Worm (Caenorhabditis elegans) whole organism, L2 larva: ENCODE data around the gene T12B3.3.

Source experiments
- C34F6.9 ChIP-seq: fragments of 150-350 bp; optimal IDR thresholded peaks from 2 replicates; lab custom pipeline; 2014; ENCODE audit warnings: missing biosample characterization, missing genetic modification characterization
- F13H6.1 ChIP-seq: sonication (generic microtip); optimal IDR thresholded peaks from 2 replicates; lab custom pipeline; 2016; ENCODE audit warnings: missing genetic modification characterization, missing compliant biosample characterization
- R02D3.7 ChIP-seq: fragments of 150-350 bp; optimal IDR thresholded peaks from 2 replicates; lab custom pipeline; 2014; ENCODE audit warnings: missing biosample characterization, missing genetic modification characterization
- Y55F3AM.14 ChIP-seq: fragments of 200-800 bp; sonication (Bioruptor generic); optimal IDR thresholded peaks from 2 replicates; lab custom pipeline; 2018; ENCODE audit warnings: mild to moderate bottlenecking, missing genetic modification characterization, missing compliant biosample characterization
- ZK546.5 ChIP-seq: sonication (generic microtip); optimal IDR thresholded peaks from 2 replicates; lab custom pipeline; 2017; ENCODE audit warnings: missing biosample characterization, missing genetic modification characterization
- alr-1 ChIP-seq: fragments of 150-350 bp; optimal IDR thresholded peaks from 2 replicates; lab custom pipeline; 2014; ENCODE audit warnings: missing biosample characterization, missing genetic modification characterization
- aly-2 ChIP-seq: fragments of 150-350 bp; optimal IDR thresholded peaks from 2 replicates; lab custom pipeline; 2014; ENCODE audit warnings: missing biosample characterization, missing genetic modification characterization
- ama-1 ChIP-seq: fragments of 150-350 bp; optimal IDR thresholded peaks from 2 replicates; lab custom pipeline; 2018; ENCODE audit warnings: inconsistent platforms
- blmp-1 ChIP-seq: sonication (generic microtip); optimal IDR thresholded peaks from 2 replicates; lab custom pipeline; 2017; ENCODE audit warnings: missing genetic modification characterization, mild to moderate bottlenecking, missing compliant biosample characterization, antibody characterized with exemption, moderate library complexity; ENCODE audit not compliant: insufficient read depth
- ceh-16 ChIP-seq: fragments of 150-350 bp; optimal IDR thresholded peaks from 2 replicates; lab custom pipeline; 2014; ENCODE audit warnings: missing biosample characterization, missing genetic modification characterization
- ceh-82 ChIP-seq: fragments of 150-350 bp; optimal IDR thresholded peaks from 2 replicates; lab custom pipeline; 2014; ENCODE audit warnings: missing biosample characterization, missing genetic modification characterization
- crh-2 ChIP-seq: sonication (generic microtip); optimal IDR thresholded peaks from 2 replicates; lab custom pipeline; 2017; ENCODE audit warnings: missing biosample characterization, missing genetic modification characterization
- dmd-4 ChIP-seq: sonication (generic microtip); optimal IDR thresholded peaks from 2 replicates; lab custom pipeline; 2017; ENCODE audit warnings: missing biosample characterization, missing genetic modification characterization
- egl-27 ChIP-seq: sonication (generic microtip); optimal IDR thresholded peaks from 3 replicates; lab custom pipeline; 2017; ENCODE audit warnings: missing biosample characterization, missing genetic modification reagents, missing genetic modification characterization
- elt-1 ChIP-seq: fragments of 150-350 bp; optimal IDR thresholded peaks from 2 replicates; lab custom pipeline; 2014; ENCODE audit warnings: missing biosample characterization, missing genetic modification characterization
- elt-3 ChIP-seq: sonication (generic microtip); optimal IDR thresholded peaks from 2 replicates; lab custom pipeline; 2017; ENCODE audit warnings: missing biosample characterization, missing genetic modification characterization
- fos-1 ChIP-seq: fragments of 150-350 bp; optimal IDR thresholded peaks from 2 replicates; lab custom pipeline; 2014; ENCODE audit warnings: missing biosample characterization, missing genetic modification characterization
- gmeb-1 ChIP-seq: fragments of 150-350 bp; optimal IDR thresholded peaks from 2 replicates; lab custom pipeline; 2014; ENCODE audit warnings: missing biosample characterization, missing genetic modification characterization
- lin-11 ChIP-seq: fragments of 150-350 bp; sonication (generic microtip); optimal IDR thresholded peaks from 2 replicates; lab custom pipeline; 2014; ENCODE audit warnings: missing biosample characterization, missing genetic modification characterization, inconsistent platforms, mixed read lengths
- lin-13 ChIP-seq: fragments of 150-350 bp; optimal IDR thresholded peaks from 2 replicates; lab custom pipeline; 2014; ENCODE audit warnings: missing biosample characterization, missing genetic modification reagents, missing genetic modification characterization
- lin-39 ChIP-seq: fragments of 150-350 bp; optimal IDR thresholded peaks from 2 replicates; lab custom pipeline; 2014; ENCODE audit warnings: missing biosample characterization, missing genetic modification reagents, missing genetic modification characterization
- lsy-2 ChIP-seq, 2 experiments: fragments of 150-350 bp in 1 of 2; sonication (generic microtip) in 1 of 2; optimal IDR thresholded peaks; 2 replicates each; lab custom pipeline; 2014 to 2017; ENCODE audit warnings: missing biosample characterization in 2 of 2, missing genetic modification characterization in 2 of 2
- mab-5 ChIP-seq: fragments of 150-350 bp; optimal IDR thresholded peaks from 2 replicates; lab custom pipeline; 2014; ENCODE audit warnings: missing biosample characterization, missing genetic modification characterization
- mbf-1 ChIP-seq: sonication (generic microtip); optimal IDR thresholded peaks from 2 replicates; lab custom pipeline; 2017; ENCODE audit warnings: missing biosample characterization, missing genetic modification characterization
- mdl-1 ChIP-seq, 2 experiments: fragments of 150-350 bp in 1 of 2; sonication (generic microtip) in 1 of 2; optimal IDR thresholded peaks; 2 replicates each; lab custom pipeline; 2017; ENCODE audit warnings: missing biosample characterization in 2 of 2, missing genetic modification characterization in 2 of 2
- nhr-10 ChIP-seq: sonication (generic microtip); optimal IDR thresholded peaks from 2 replicates; lab custom pipeline; 2017; ENCODE audit warnings: missing biosample characterization, missing genetic modification characterization
- nhr-11 ChIP-seq: fragments of 150-350 bp; optimal IDR thresholded peaks from 2 replicates; lab custom pipeline; 2014; ENCODE audit warnings: missing biosample characterization, missing genetic modification characterization
- nhr-12 ChIP-seq: fragments of 150-350 bp; optimal IDR thresholded peaks from 2 replicates; lab custom pipeline; 2014; ENCODE audit warnings: missing biosample characterization, missing genetic modification characterization
- nhr-129 ChIP-seq: fragments of 150-350 bp; optimal IDR thresholded peaks from 2 replicates; lab custom pipeline; 2014; ENCODE audit warnings: missing biosample characterization, missing genetic modification characterization
- nhr-21 ChIP-seq: fragments of 150-350 bp; optimal IDR thresholded peaks from 2 replicates; lab custom pipeline; 2014; ENCODE audit warnings: missing biosample characterization, missing genetic modification characterization
- nhr-23 ChIP-seq: fragments of 150-350 bp; optimal IDR thresholded peaks from 2 replicates; lab custom pipeline; 2014; ENCODE audit warnings: missing biosample characterization, missing genetic modification reagents, missing genetic modification characterization
- nhr-237 ChIP-seq: fragments of 150-350 bp; optimal IDR thresholded peaks from 2 replicates; lab custom pipeline; 2014; ENCODE audit warnings: missing biosample characterization, missing genetic modification characterization
- nhr-25 ChIP-seq: fragments of 150-350 bp; sonication (generic microtip); optimal IDR thresholded peaks from 3 replicates; lab custom pipeline; 2014; ENCODE audit warnings: missing biosample characterization, missing genetic modification characterization
- nhr-6 ChIP-seq: fragments of 150-350 bp; optimal IDR thresholded peaks from 2 replicates; lab custom pipeline; 2014; ENCODE audit warnings: missing biosample characterization, missing genetic modification characterization
- nhr-77 ChIP-seq: fragments of 150-350 bp; optimal IDR thresholded peaks from 2 replicates; lab custom pipeline; 2014; ENCODE audit warnings: missing biosample characterization, missing genetic modification characterization
- peb-1 ChIP-seq: fragments of 150-350 bp; optimal IDR thresholded peaks from 2 replicates; lab custom pipeline; 2014; ENCODE audit warnings: missing biosample characterization, missing genetic modification characterization
- sem-4 ChIP-seq: fragments of 150-350 bp; optimal IDR thresholded peaks from 2 replicates; lab custom pipeline; 2014; ENCODE audit warnings: missing biosample characterization, missing genetic modification reagents, missing genetic modification characterization
- skn-1 ChIP-seq: sonication (generic microtip); optimal IDR thresholded peaks from 2 replicates; lab custom pipeline; 2017; ENCODE audit warnings: missing biosample characterization, missing genetic modification characterization
- sma-3 ChIP-seq: sonication (generic microtip); optimal IDR thresholded peaks from 2 replicates; lab custom pipeline; 2016; ENCODE audit warnings: missing genetic modification reagents, missing genetic modification characterization, missing compliant biosample characterization
- sma-9 ChIP-seq, 2 experiments: fragments of 150-350 bp in 1 of 2; sonication (generic microtip) in 1 of 2; optimal IDR thresholded peaks; 2 replicates each; lab custom pipeline; 2014 to 2016; ENCODE audit warnings: missing genetic modification characterization in 2 of 2, mild to moderate bottlenecking in 1 of 2, missing biosample characterization in 1 of 2, missing compliant biosample characterization in 1 of 2, missing genetic modification reagents in 1 of 2, moderate library complexity in 1 of 2
- snpc-4 ChIP-seq: fragments of 150-350 bp; optimal IDR thresholded peaks from 2 replicates; lab custom pipeline; 2014; ENCODE audit warnings: missing biosample characterization, missing genetic modification characterization
- unc-39 ChIP-seq: fragments of 150-350 bp; optimal IDR thresholded peaks from 2 replicates; lab custom pipeline; 2014; ENCODE audit warnings: missing biosample characterization, missing genetic modification characterization
- unc-55 ChIP-seq: fragments of 150-350 bp; sonication (generic microtip); optimal IDR thresholded peaks from 3 replicates; lab custom pipeline; 2014; ENCODE audit warnings: missing biosample characterization, missing genetic modification reagents, missing genetic modification characterization
- unc-62 ChIP-seq: fragments of 150-350 bp; optimal IDR thresholded peaks from 2 replicates; lab custom pipeline; 2014; ENCODE audit warnings: missing biosample characterization, missing genetic modification reagents, missing genetic modification characterization
- zag-1 ChIP-seq: fragments of 150-350 bp; optimal IDR thresholded peaks from 2 replicates; lab custom pipeline; 2014; ENCODE audit warnings: missing biosample characterization, missing genetic modification characterization
- ztf-1 ChIP-seq: fragments of 200-800 bp; sonication (Bioruptor generic); conservative IDR thresholded peaks from 2 replicates; pipeline ENCODE4 v1.3.6; 2022; ENCODE audit warnings: missing genetic modification characterization, missing compliant biosample characterization
- ztf-11 ChIP-seq: sonication (generic microtip); optimal IDR thresholded peaks from 2 replicates; lab custom pipeline; 2017; ENCODE audit warnings: missing biosample characterization, missing genetic modification characterization
- ztf-4 ChIP-seq: fragments of 150-350 bp; optimal IDR thresholded peaks from 2 replicates; lab custom pipeline; 2014; ENCODE audit warnings: missing biosample characterization, missing genetic modification characterization

Gene T12B3.3

ce11 chrIV:7386835-7387551 lies 12.0 kb downstream of the T12B3.3 start:
- TF ChIP-seq sem-4 (tag; lab: Kevin White, UChicago) (peak; percentile 57), unc-62 (no peak), nhr-77 (tag; lab: Kevin White, UChicago) (no peak), ceh-16 (tag; lab: Kevin White, UChicago) (no peak), zag-1 (peak; percentile 43), elt-3 (tag; lab: Kevin White, UChicago) (no peak), nhr-237 (tag; lab: Kevin White, UChicago) (no peak), dmd-4 (tag; lab: Kevin White, UChicago) (no peak), ztf-4 (tag; lab: Kevin White, UChicago) (peak; percentile 9), nhr-21 (peak; percentile 32), nhr-12 (tag; lab: Kevin White, UChicago) (no peak), ZK546.5 (tag; lab: Kevin White, UChicago) (no peak), gmeb-1 (tag; lab: Kevin White, UChicago) (no peak), aly-2 (tag; lab: Kevin White, UChicago) (no peak), lin-13 (no peak), Y55F3AM.14 (GFP tag; lab: Kevin White, UChicago) (no peak), elt-1 (tag; lab: Kevin White, UChicago) (no peak), fos-1 (peak; percentile 51), skn-1 (tag; lab: Kevin White, UChicago) (no peak), snpc-4 (tag; lab: Kevin White, UChicago) (peak; percentile 34), C34F6.9 (tag; lab: Kevin White, UChicago) (peak; percentile 77), F13H6.1 (tag; lab: Kevin White, UChicago) (peak; percentile 82), nhr-11 (tag; lab: Kevin White, UChicago) (no peak), mab-5 (tag; lab: Kevin White, UChicago) (peak; percentile 57), mbf-1 (no peak), sma-9 (GFP tag; optimal IDR thresholded peaks at IDR 0.05; lab: Kevin White, UChicago) (peak; percentile 78), sma-9 (tag; optimal IDR thresholded peaks at IDR 0.05; lab: Kevin White, UChicago) (no peak), lin-39 (peak; percentile 77), nhr-23 (tag; lab: Kevin White, UChicago) (no peak), egl-27 (tag; lab: Kevin White, UChicago) (peak; percentile 53), nhr-129 (peak; percentile 91), sma-3 (no peak), ztf-11 (tag; lab: Kevin White, UChicago) (no peak), mdl-1 (tag; optimal IDR thresholded peaks at IDR 0.05; lab: Kevin White, UChicago) (peak in 1 of 2 experiments; percentile 35), blmp-1 (tag; lab: Kevin White, UChicago) (no peak), ceh-82 (tag; lab: Kevin White, UChicago) (no peak), crh-2 (tag; lab: Kevin White, UChicago) (peak; percentile 19), nhr-25 (peak; percentile 10), peb-1 (tag; lab: Kevin White, UChicago) (no peak), nhr-6 (tag; lab: Kevin White, UChicago) (no peak), lin-11 (tag; lab: Kevin White, UChicago) (no peak), unc-39 (tag; lab: Kevin White, UChicago) (no peak), ama-1 (lab: Kevin White, UChicago) (no peak), alr-1 (tag; lab: Kevin White, UChicago) (no peak), nhr-10 (tag; lab: Kevin White, UChicago) (no peak), lsy-2 (tag; optimal IDR thresholded peaks at IDR 0.05; lab: Kevin White, UChicago) (peak; percentile 31 to 65), unc-55 (GFP tag; lab: Kevin White, UChicago) (peak; percentile 33), ztf-1 (GFP tag; lab: Robert Waterston, UW) (no peak), R02D3.7 (tag; lab: Kevin White, UChicago) (no peak)
